Worm (Caenorhabditis elegans): Measurements from ENCODE around the gene F32D8.8.

The F32D8.8 gene

ce11 chrV:10896295-10896694 lies 6.3 kb downstream of the F32D8.8 start, which contains the start of gene F32D8.13 (continued):
- TF ChIP-seq F37B4.10 (GFP tag; IDR thresholded peaks at IDR 0.05) (no peak), nhr-120 (GFP tag; IDR thresholded peaks at IDR 0.05) (no peak), let-607 (tag; optimal IDR thresholded peaks at IDR 0.05) (peak in 1 of 2 experiments; percentile 40), F52B5.7 (tag; optimal IDR thresholded peaks at IDR 0.05) (no peak), ceh-91 (GFP tag; IDR thresholded peaks at IDR 0.05) (no peak), madf-3 (GFP tag; IDR thresholded peaks at IDR 0.05) (0 out of 2 replicates have a peak, but pooled peaks have one; percentile 3), nfya-1 (tag; optimal IDR thresholded peaks at IDR 0.05; ENCODE audit: borderline replicate concordance, insufficient read depth) (no peak), aptf-3 (GFP tag; IDR thresholded peaks at IDR 0.05) (no peak), mxl-1 (tag; optimal IDR thresholded peaks at IDR 0.05) (no peak), ccch-3 (GFP tag; optimal IDR thresholded peaks at IDR 0.05) (no peak), D2030.7 (GFP tag; IDR thresholded peaks at IDR 0.05) (no peak), T07F8.4 (tag; optimal IDR thresholded peaks at IDR 0.05) (no peak), bed-2 (GFP tag; IDR thresholded peaks at IDR 0.05) (no peak), nhr-179 (tag; optimal IDR thresholded peaks at IDR 0.05) (no peak), Y56A3A.18 (GFP tag; IDR thresholded peaks at IDR 0.05) (0 out of 2 replicates have a peak, but pooled peaks have one; percentile 33), bed-1 (GFP tag; IDR thresholded peaks at IDR 0.05) (no peak)

- TF ChIP-seq nfyb-1 (GFP tag; IDR thresholded peaks at IDR 0.05) (0 out of 2 replicates have a peak, but pooled peaks have one; percentile 36), pbrm-1 (GFP tag; IDR thresholded peaks at IDR 0.05) (peak; percentile 62), K11D2.4 (GFP tag; IDR thresholded peaks at IDR 0.05) (0 out of 2 replicates have a peak, but pooled peaks have one; percentile 45), rcor-1 (GFP tag; IDR thresholded peaks at IDR 0.05) (0 out of 2 replicates have a peak, but pooled peaks have one; percentile 49), nhr-80 (tag; optimal IDR thresholded peaks at IDR 0.05) (peak; percentile 32), ceh-40 (GFP tag; IDR thresholded peaks at IDR 0.05) (no peak), ccch-3 (GFP tag; optimal IDR thresholded peaks at IDR 0.05) (peak; percentile 8), somi-1 (GFP tag; optimal IDR thresholded peaks at IDR 0.05) (no peak), K12H6.12 (tag; optimal IDR thresholded peaks at IDR 0.05) (peak; percentile 41), snpc-3.4 (tag; optimal IDR thresholded peaks at IDR 0.05) (peak; percentile 70), ceh-27 (GFP tag; optimal IDR thresholded peaks at IDR 0.05) (peak; percentile 84), dox-1 (GFP tag; IDR thresholded peaks at IDR 0.05) (peak; percentile 81), lin-40 (tag; optimal IDR thresholded peaks at IDR 0.05) (peak; percentile 53), aptf-2 (GFP tag; conservative IDR thresholded peaks at IDR 0.05) (0 out of 2 replicates have a peak, but pooled peaks have one; percentile 9), unc-130 (GFP tag; optimal IDR thresholded peaks at IDR 0.05) (peak; percentile 39), madf-6 (GFP tag; IDR thresholded peaks at IDR 0.05) (peak; percentile 53; the same call in 1 of the 2 replicates), cebp-1 (GFP tag; IDR thresholded peaks at IDR 0.05) (no peak), cebp-1 (tag; optimal IDR thresholded peaks at IDR 0.05) (peak; percentile 56), attf-3 (GFP tag; conservative IDR thresholded peaks at IDR 0.05) (no peak), attf-6 (GFP tag; IDR thresholded peaks at IDR 0.05) (no peak), snpc-4 (GFP tag; optimal IDR thresholded peaks at IDR 0.05) (no peak), snpc-4 (tag; optimal IDR thresholded peaks at IDR 0.05) (peak in 2 of 4 experiments; percentile 55 to 68), lin-54 (GFP tag; optimal IDR thresholded peaks at IDR 0.05) (peak; percentile 69), lin-35 (GFP tag; optimal IDR thresholded peaks at IDR 0.05) (peak in 1 of 3 experiments; percentile 76), ztf-18 (tag; optimal IDR thresholded peaks at IDR 0.05) (peak; percentile 51), mel-28 (tag; optimal IDR thresholded peaks at IDR 0.05; ENCODE audit: borderline replicate concordance) (no peak), hmg-1.2 (GFP tag; IDR thresholded peaks at IDR 0.05) (peak; percentile 48; the same call in 1 of the 2 replicates), sea-2 (GFP tag; IDR thresholded peaks at IDR 0.05) (no peak), T07F8.4 (tag; optimal IDR thresholded peaks at IDR 0.05) (peak; percentile 5), attf-5 (GFP tag; optimal IDR thresholded peaks at IDR 0.05) (peak; percentile 60), C06A6.2 (GFP tag; conservative IDR thresholded peaks at IDR 0.05) (0 out of 2 replicates have a peak, but pooled peaks have one; percentile 25), ZK185.1 (tag; optimal IDR thresholded peaks at IDR 0.05; ENCODE audit: poor library complexity, severe bottlenecking) (peak; percentile 85), mcd-1 (GFP tag; IDR thresholded peaks at IDR 0.05) (peak; percentile 92), athp-1 (tag; optimal IDR thresholded peaks at IDR 0.05) (no peak)
Observed at ce11 chrV:10894601-10895000, 8.0 kb downstream of the F32D8.8 start, which contains the start of the genes F32D8.14 and F32D8.5. Gene F32D8.14, minus strand, starts transcription at chrV:10894788. Gene F32D8.5, plus strand, starts transcription at chrV:10894800.
